Fruit fly (Drosophila melanogaster): ENCODE measurements around the gene CG33160.

CG33160 gene

dm6 chr3L:3186364-3186763 lies 19.8 kb downstream of the CG33160 start, which contains the start of gene CG32284:
CG32284 (plus strand) TSS chr3L:3186664.
- no peak for TF ChIP-seq CG10348 (GFP tag; IDR thresholded peaks at IDR 0.05)
- no peak for TF ChIP-seq EcR (GFP tag; optimal IDR thresholded peaks at IDR 0.05)
- no peak for TF ChIP-seq CG13204 (GFP tag; optimal IDR thresholded peaks at IDR 0.05)
- TF ChIP-seq CG15710 (tag; optimal IDR thresholded peaks at IDR 0.05) = no peak
- TF ChIP-seq gl (tag; optimal IDR thresholded peaks at IDR 0.05) = no peak
- TF ChIP-seq Pif1B (GFP tag; optimal IDR thresholded peaks at IDR 0.05) = no peak
- no peak for TF ChIP-seq fd96Ca (GFP tag; IDR thresholded peaks at IDR 0.05)
- TF ChIP-seq CG4496 (GFP tag; IDR thresholded peaks at IDR 0.05) = no peak
- no peak for TF ChIP-seq rn (GFP tag; IDR thresholded peaks at IDR 0.05)
- TF ChIP-seq CG8301 (tag; optimal IDR thresholded peaks at IDR 0.05) = no peak
- no peak for TF ChIP-seq CG32121 (GFP tag; IDR thresholded peaks at IDR 0.05)
- TF ChIP-seq Pif1A (GFP tag; optimal IDR thresholded peaks at IDR 0.05) = no peak
- TF ChIP-seq CG17806 (tag; optimal IDR thresholded peaks at IDR 0.05) = no peak
- no peak for TF ChIP-seq CG8159 (tag; optimal IDR thresholded peaks at IDR 0.05)
- no peak for TF ChIP-seq CG12605 (GFP tag; IDR thresholded peaks at IDR 0.05)

DNA sequence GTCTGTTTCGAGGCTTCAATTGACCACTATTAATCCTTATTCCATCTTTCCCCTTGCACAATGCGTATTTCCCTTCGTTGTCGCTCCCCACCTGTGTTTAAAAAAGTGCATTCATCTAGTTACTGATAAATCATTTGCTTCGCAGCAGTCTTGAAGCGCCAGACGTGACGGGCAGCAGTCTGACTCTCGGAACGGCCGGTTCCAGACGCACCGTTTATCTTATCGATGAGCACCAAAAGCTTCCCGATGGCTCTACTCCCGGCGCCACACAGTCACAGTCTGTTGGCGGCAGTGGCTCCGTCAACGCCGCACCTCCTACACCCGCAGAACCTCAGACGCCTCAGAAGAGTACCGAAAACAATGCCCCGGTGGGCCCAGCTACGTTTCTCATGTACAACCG lies 22.1 kb downstream of the CG33160 start, which contains the start of gene CG42494:
TSS of gene CG42494 (plus strand) at position 301 of the 400 bp plus-strand sequence.
- TF ChIP-seq CG4496 (GFP tag; IDR thresholded peaks at IDR 0.05) (no peak), Ets98B (GFP tag; IDR thresholded peaks at IDR 0.05) (no peak), CG13204 (GFP tag; optimal IDR thresholded peaks at IDR 0.05) (no peak)

DNA sequence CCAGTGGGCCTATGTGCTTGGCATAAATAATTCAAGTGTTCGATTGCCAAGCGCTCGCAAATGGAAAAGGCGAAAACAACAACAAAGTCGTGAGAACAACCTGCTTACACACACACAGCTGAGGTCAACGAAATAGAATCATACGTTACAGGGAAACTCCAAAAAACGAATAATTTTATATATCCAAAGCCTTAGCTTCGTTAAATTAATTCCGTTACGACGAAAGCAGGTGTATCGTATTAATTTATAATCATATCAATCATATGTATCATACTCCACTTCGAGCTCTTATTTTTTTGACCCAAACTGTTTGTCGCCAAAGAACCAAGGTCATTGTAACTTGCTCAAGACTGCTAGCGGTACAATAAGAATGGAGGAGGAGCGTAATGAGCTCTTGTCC lies 26.7 kb downstream of the CG33160 start:
- TF ChIP-seq Ets98B (GFP tag; IDR thresholded peaks at IDR 0.05) (peak; percentile 92), CG32121 (GFP tag; IDR thresholded peaks at IDR 0.05) (peak; percentile 81), CG8159 (tag; optimal IDR thresholded peaks at IDR 0.05) (peak; percentile 95), CG9948 (tag; optimal IDR thresholded peaks at IDR 0.05) (peak; percentile 93), CG4496 (GFP tag; IDR thresholded peaks at IDR 0.05) (peak; percentile 95), D1 (tag; optimal IDR thresholded peaks at IDR 0.05) (no peak), fd96Ca (GFP tag; IDR thresholded peaks at IDR 0.05) (peak; percentile 92), Pif1A (GFP tag; optimal IDR thresholded peaks at IDR 0.05) (no peak), rn (GFP tag; IDR thresholded peaks at IDR 0.05) (peak; percentile 78), EcR (GFP tag; optimal IDR thresholded peaks at IDR 0.05) (peak; percentile 98), Snoo (tag; optimal IDR thresholded peaks at IDR 0.05) (peak; percentile 92), CG8301 (tag; optimal IDR thresholded peaks at IDR 0.05) (peak; percentile 94), gl (tag; optimal IDR thresholded peaks at IDR 0.05) (peak; percentile 89), CG13204 (GFP tag; optimal IDR thresholded peaks at IDR 0.05) (peak; percentile 87), Pif1B (GFP tag; optimal IDR thresholded peaks at IDR 0.05) (peak; percentile 92), CG14655 (GFP tag; optimal IDR thresholded peaks at IDR 0.05) (no peak), CG10348 (GFP tag; IDR thresholded peaks at IDR 0.05) (peak; percentile 19; the same call in 1 of the 2 replicates), CG12605 (GFP tag; IDR thresholded peaks at IDR 0.05) (peak; percentile 91), CG17806 (tag; optimal IDR thresholded peaks at IDR 0.05) (peak; percentile 93), CG34367 (tag; optimal IDR thresholded peaks at IDR 0.05) (peak; percentile 89), CG15710 (tag; optimal IDR thresholded peaks at IDR 0.05) (peak; percentile 93)

DNA sequence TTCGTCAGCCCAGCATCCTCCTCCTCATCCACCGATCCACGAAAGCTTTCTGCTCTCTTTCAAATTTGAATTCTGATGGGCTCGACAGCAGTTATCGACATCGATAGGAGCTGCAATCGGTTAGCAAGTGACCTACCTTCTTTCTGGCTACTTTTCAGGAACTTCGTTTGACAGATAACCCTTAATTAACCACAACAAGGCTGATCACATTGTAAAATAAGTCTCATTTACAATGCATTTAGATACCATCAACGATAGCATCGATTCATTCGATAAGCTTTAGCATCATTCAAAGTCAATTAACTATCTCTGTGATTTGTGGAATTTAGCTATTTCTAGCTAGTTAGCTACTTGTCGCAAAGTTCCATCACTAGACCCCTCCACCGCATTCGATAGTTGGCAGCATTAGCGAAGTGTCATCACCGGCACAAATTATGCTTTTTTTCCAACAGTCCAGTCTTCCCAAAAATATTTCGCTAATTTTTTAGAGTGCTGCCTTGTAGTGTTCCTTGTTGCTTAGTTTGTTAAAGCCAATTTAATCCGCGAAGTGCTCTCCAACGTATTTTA lies 27.6 kb downstream of the CG33160 start, which contains the start of the genes MnM and Girdin:
TSS of gene MnM (minus strand) at position 51 of the 567 bp plus-strand sequence.
TSS of gene Girdin (plus strand) at position 401 of the 567 bp plus-strand sequence.
- peak; percentile 16; the same call in 1 of the 2 replicates for TF ChIP-seq CG10348 (GFP tag; IDR thresholded peaks at IDR 0.05)
- TF ChIP-seq CG32121 (GFP tag; IDR thresholded peaks at IDR 0.05) = peak; percentile 35; the same call in 1 of the 2 replicates
- TF ChIP-seq EcR (GFP tag; optimal IDR thresholded peaks at IDR 0.05) = peak; percentile 7
- TF ChIP-seq CG13204 (GFP tag; optimal IDR thresholded peaks at IDR 0.05) = no peak
- 0 out of 3 replicates have a peak, but pooled peaks have one; percentile 53 for TF ChIP-seq fd96Ca (GFP tag; IDR thresholded peaks at IDR 0.05)
- no peak for TF ChIP-seq CG15710 (tag; optimal IDR thresholded peaks at IDR 0.05)
- no peak for TF ChIP-seq CG12605 (GFP tag; IDR thresholded peaks at IDR 0.05)

DNA sequence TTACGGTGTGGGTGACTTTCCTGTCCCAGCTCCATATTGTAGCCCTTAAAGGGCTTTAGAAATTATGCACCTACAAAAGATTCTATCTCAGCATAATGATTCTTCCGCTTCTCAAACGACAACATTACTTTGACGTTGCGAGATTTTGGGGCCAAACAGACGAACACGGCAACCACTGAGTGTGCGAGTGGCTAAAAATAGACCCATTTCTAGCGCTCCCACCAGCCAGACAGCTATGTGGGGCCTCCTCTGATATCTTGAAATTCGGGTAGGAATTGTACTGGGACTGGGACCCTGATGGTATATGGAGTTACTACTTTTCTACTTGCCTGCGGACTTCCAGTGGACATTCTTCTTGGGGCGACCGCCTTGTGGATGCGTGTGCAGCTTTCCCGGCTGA lies 28.3 kb downstream of the CG33160 start:
- TF ChIP-seq Ets98B (GFP tag; IDR thresholded peaks at IDR 0.05) (no peak), CG14655 (GFP tag; optimal IDR thresholded peaks at IDR 0.05) (no peak)

DNA sequence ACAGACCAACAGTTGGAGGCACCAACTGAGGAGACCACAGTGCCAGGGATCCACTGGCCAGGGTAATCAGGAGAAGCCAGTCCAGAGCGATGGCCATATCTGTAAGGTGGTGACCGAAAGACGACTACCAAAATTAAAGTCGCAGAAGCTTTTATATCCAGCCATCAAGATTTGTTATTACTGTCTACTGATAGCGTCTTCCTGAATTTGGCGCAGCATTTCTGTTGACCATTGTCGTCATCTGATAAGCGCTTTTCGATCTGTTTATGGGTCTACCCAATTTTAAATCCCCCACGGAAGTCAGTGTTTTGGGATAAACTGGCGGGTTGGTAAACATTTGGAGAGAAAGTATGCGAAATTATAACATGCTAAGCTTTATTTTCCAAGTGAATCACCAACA lies 33.7 kb downstream of the CG33160 start, which contains the start of gene CG14963:
TSS of gene CG14963 (minus strand) at position 101 of the 400 bp plus-strand sequence.
- TF ChIP-seq Ets98B (GFP tag; IDR thresholded peaks at IDR 0.05) = no peak
- no peak for TF ChIP-seq rn (GFP tag; IDR thresholded peaks at IDR 0.05)
- TF ChIP-seq Pif1B (GFP tag; optimal IDR thresholded peaks at IDR 0.05) = no peak
- no peak for TF ChIP-seq CG12605 (GFP tag; IDR thresholded peaks at IDR 0.05)
- TF ChIP-seq CG14655 (GFP tag; optimal IDR thresholded peaks at IDR 0.05) = no peak
- no peak for TF ChIP-seq CG9948 (tag; optimal IDR thresholded peaks at IDR 0.05)

- no peak for TF ChIP-seq gl (tag; optimal IDR thresholded peaks at IDR 0.05)
- no peak for TF ChIP-seq Pif1B (GFP tag; optimal IDR thresholded peaks at IDR 0.05)
- TF ChIP-seq CG13204 (GFP tag; optimal IDR thresholded peaks at IDR 0.05) = no peak
- no peak for TF ChIP-seq CG17806 (tag; optimal IDR thresholded peaks at IDR 0.05)
- TF ChIP-seq D1 (tag; optimal IDR thresholded peaks at IDR 0.05) = no peak
- TF ChIP-seq Ets98B (GFP tag; IDR thresholded peaks at IDR 0.05) = no peak
- TF ChIP-seq CG15710 (tag; optimal IDR thresholded peaks at IDR 0.05) = no peak
- TF ChIP-seq CG12605 (GFP tag; IDR thresholded peaks at IDR 0.05) = no peak
- no peak for TF ChIP-seq CG8301 (tag; optimal IDR thresholded peaks at IDR 0.05)
Measured at dm6 chr3L:3169107-3169506, 37.1 kb downstream of the CG33160 start, which contains the start of the genes CG32278 and CG32281. CG32278 (plus strand) TSS chr3L:3169286. CG32281 (plus strand) TSS chr3L:3169375.
